Worm (Caenorhabditis elegans): ENCODE measurements around the gene vrp-1.

DNA sequence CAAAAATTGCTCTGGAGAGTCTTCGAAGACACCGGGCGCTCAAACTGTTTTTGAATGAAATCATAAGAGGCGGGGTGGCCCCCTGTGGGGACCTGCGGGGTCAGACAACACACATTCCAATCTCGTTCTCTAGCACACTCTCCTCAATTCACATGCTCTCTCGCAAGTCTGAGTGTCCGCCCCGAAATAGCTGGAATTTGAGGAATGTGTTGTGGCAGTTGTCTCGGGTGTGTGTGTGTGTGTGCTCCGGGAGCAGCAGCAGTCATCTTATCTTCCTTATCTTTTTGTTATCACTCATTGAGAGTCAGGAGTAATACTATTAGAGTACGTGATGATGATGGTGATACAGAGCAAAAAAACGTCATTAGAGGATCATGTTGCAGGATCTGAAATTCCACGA, 17.5 kb downstream of the vrp-1 start:
- no peak for TF ChIP-seq flt-1 (GFP tag; IDR thresholded peaks at IDR 0.05)
- TF ChIP-seq tab-1 (GFP tag; IDR thresholded peaks at IDR 0.05): no peak
- no peak for TF ChIP-seq ztf-23 (GFP tag; IDR thresholded peaks at IDR 0.05)
- TF ChIP-seq cog-1 (tag; optimal IDR thresholded peaks at IDR 0.05): no peak
- TF ChIP-seq T22C8.4 (GFP tag; IDR thresholded peaks at IDR 0.05): no peak
- no peak for TF ChIP-seq ztf-29 (GFP tag; IDR thresholded peaks at IDR 0.05)
- no peak for TF ChIP-seq med-1 (GFP tag; optimal IDR thresholded peaks at IDR 0.05; ENCODE audit: insufficient read depth)
- TF ChIP-seq klf-2 (GFP tag; conservative IDR thresholded peaks at IDR 0.05): no peak
